Worm (Caenorhabditis elegans): Measurements from ENCODE around the gene gpx-6.

DNA sequence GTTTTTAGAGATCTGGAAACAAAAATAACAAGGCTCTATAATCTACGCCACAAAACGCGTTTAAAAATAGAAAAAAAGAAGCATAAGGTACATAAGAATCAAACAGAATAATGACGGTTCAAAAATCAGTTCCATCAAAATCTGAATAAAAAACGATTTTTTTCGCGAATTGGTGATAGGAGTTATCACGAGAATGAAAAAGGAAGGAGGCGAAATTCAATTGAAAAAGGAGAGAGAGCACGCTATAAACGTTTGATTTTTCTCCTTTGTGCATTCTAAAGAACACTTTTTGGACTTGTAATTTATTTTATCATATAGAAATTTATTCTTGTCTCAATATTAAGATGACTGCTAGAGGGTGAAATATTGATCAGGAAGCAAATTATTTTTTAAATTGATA, 29.3 kb downstream of the gpx-6 start:
- no peak for TF ChIP-seq blmp-1 (tag; optimal IDR thresholded peaks at IDR 0.05)
- no peak for TF ChIP-seq snpc-4 (tag; optimal IDR thresholded peaks at IDR 0.05)
- no peak for TF ChIP-seq nhr-237 (tag; optimal IDR thresholded peaks at IDR 0.05)
